Worm (Caenorhabditis elegans): ENCODE measurements around the gene F27B3.6.

The F27B3.6 gene

DNA sequence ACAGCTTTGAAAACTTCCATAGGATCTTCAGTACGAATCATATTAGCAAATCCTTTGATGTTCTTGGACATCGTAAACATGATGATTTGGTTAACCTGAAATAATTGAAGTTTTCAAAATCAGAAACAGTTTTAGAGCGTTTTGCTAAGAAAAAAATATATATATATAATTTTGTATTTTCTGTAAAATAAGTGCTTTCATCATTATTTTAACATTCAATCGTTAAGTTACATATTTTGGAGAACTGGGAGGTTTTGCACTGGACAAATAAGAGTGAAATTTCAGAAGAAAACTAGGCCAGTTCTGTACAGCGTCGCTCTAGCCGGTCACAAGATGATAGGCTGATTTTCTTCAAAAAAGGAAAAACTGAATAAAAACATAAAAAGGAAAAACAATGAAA, at the start of gene F27B3.6:
F27B3.6 (minus strand) TSS at position 101 of the 400 bp plus-strand sequence.
- TF ChIP-seq flt-1 (GFP tag; IDR thresholded peaks at IDR 0.05) (no peak), pes-1 (GFP tag; IDR thresholded peaks at IDR 0.05) (no peak), tbx-11 (GFP tag; IDR thresholded peaks at IDR 0.05) (no peak)

DNA sequence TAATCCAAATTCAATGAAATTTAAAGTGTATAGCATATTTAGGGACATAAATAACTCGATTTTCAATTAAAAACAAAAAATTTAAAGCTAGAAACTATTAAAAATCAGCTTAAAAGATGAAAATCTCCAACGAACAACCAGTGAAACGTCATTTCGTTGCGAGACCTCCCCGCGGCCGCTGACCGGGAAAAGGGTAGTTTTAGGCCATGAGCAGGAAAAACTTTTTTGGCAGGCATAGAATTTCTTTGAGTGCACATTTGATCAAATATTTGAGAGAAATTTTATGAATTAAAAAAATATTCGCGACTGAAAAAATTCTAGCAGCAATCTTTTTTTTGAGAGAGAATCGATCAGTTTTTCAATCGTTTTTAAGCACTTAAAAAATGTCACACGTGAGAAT, 46.9 kb upstream of the F27B3.6 start:
- TF ChIP-seq ceh-36 (tag; optimal IDR thresholded peaks at IDR 0.05) (no peak), sea-1 (GFP tag; conservative IDR thresholded peaks at IDR 0.05) (no peak), B0310.2 (tag; optimal IDR thresholded peaks at IDR 0.05) (no peak), flt-1 (GFP tag; IDR thresholded peaks at IDR 0.05) (no peak), ets-7 (tag; optimal IDR thresholded peaks at IDR 0.05) (no peak), F13C5.2 (tag; optimal IDR thresholded peaks at IDR 0.05) (no peak), hmg-4 (GFP tag; optimal IDR thresholded peaks at IDR 0.05) (no peak), hmbx-1 (tag; optimal IDR thresholded peaks at IDR 0.05) (no peak), aly-1 (tag; optimal IDR thresholded peaks at IDR 0.05) (no peak), tbx-11 (GFP tag; IDR thresholded peaks at IDR 0.05) (no peak), pes-1 (GFP tag; IDR thresholded peaks at IDR 0.05) (no peak), ama-1 (optimal IDR thresholded peaks at IDR 0.05) (no peak), tbx-37 (GFP tag; conservative IDR thresholded peaks at IDR 0.05) (no peak), scrt-1 (GFP tag; IDR thresholded peaks at IDR 0.05) (no peak), tra-4 (tag; optimal IDR thresholded peaks at IDR 0.05) (no peak), ceh-13 (GFP tag; optimal IDR thresholded peaks at IDR 0.05) (no peak)

DNA sequence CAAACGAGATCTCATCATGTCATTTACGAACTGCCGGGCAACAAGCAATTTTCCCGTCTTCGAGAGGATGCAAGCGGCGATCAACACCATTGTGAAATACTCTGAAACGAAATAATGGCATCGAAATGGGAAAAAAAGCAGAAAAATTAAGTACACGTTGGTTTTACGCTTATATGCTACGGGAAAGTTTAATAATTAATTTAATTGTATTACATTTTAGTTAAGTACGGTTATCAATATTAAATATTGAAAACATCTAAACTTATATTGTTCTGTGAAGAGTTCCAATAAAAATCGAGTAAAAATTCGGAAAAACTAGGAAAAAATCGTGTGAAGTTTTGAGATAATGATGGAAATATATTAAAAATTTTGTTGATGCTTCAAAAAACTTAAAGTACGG, 46.5 kb upstream of the F27B3.6 start, which contains the start of gene copd-1:
copd-1 (minus strand) TSS at position 101 of the 400 bp plus-strand sequence.
- no peak for TF ChIP-seq hmg-4 (GFP tag; optimal IDR thresholded peaks at IDR 0.05)
- no peak for TF ChIP-seq tbx-11 (GFP tag; IDR thresholded peaks at IDR 0.05)
- no peak for TF ChIP-seq flt-1 (GFP tag; IDR thresholded peaks at IDR 0.05)
- TF ChIP-seq F13C5.2 (tag; optimal IDR thresholded peaks at IDR 0.05), result no peak
- TF ChIP-seq tra-4 (tag; optimal IDR thresholded peaks at IDR 0.05), result no peak
- no peak for TF ChIP-seq hmbx-1 (tag; optimal IDR thresholded peaks at IDR 0.05)
- no peak for TF ChIP-seq pes-1 (GFP tag; IDR thresholded peaks at IDR 0.05)
- TF ChIP-seq B0310.2 (tag; optimal IDR thresholded peaks at IDR 0.05), result no peak
- TF ChIP-seq aly-1 (tag; optimal IDR thresholded peaks at IDR 0.05), result no peak
- no peak for TF ChIP-seq ets-7 (tag; optimal IDR thresholded peaks at IDR 0.05)
- TF ChIP-seq ceh-13 (GFP tag; optimal IDR thresholded peaks at IDR 0.05), result no peak
- no peak for TF ChIP-seq scrt-1 (GFP tag; IDR thresholded peaks at IDR 0.05)
- TF ChIP-seq ama-1 (optimal IDR thresholded peaks at IDR 0.05), result no peak
- no peak for TF ChIP-seq sea-1 (GFP tag; conservative IDR thresholded peaks at IDR 0.05)

DNA sequence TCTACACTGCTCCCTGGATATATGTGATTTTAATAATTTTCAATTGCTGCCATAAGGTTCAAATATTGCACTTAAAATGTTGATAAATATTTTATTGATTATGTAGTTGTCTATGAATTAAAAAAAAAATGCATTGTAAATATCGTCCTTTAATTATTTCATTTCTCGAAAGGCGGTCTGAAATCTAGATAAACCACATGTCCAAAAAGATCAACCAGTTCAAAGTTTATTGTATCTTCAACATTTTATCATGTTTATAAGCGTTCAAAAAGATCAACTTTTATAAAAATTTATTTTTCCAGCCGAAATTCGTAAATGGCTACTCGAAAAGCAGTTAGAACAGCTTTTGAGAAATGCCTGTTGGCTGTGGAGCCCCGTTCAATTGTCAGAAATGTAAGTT, 41.5 kb upstream of the F27B3.6 start, which contains the start of gene C13B9.2:
C13B9.2 (plus strand) TSS at position 301 of the 400 bp plus-strand sequence.
- TF ChIP-seq tbx-11 (GFP tag; IDR thresholded peaks at IDR 0.05), result no peak
- no peak for TF ChIP-seq hmbx-1 (tag; optimal IDR thresholded peaks at IDR 0.05)
- TF ChIP-seq sea-1 (GFP tag; conservative IDR thresholded peaks at IDR 0.05), result no peak
- TF ChIP-seq ceh-13 (GFP tag; optimal IDR thresholded peaks at IDR 0.05), result no peak
- TF ChIP-seq B0310.2 (tag; optimal IDR thresholded peaks at IDR 0.05), result no peak
- no peak for TF ChIP-seq tra-4 (tag; optimal IDR thresholded peaks at IDR 0.05)
- TF ChIP-seq F13C5.2 (tag; optimal IDR thresholded peaks at IDR 0.05), result no peak
- TF ChIP-seq aly-1 (tag; optimal IDR thresholded peaks at IDR 0.05), result no peak
- no peak for TF ChIP-seq tbx-37 (GFP tag; conservative IDR thresholded peaks at IDR 0.05)
- no peak for TF ChIP-seq pes-1 (GFP tag; IDR thresholded peaks at IDR 0.05)
- TF ChIP-seq ama-1 (optimal IDR thresholded peaks at IDR 0.05), result no peak
- TF ChIP-seq scrt-1 (GFP tag; IDR thresholded peaks at IDR 0.05), result no peak

DNA sequence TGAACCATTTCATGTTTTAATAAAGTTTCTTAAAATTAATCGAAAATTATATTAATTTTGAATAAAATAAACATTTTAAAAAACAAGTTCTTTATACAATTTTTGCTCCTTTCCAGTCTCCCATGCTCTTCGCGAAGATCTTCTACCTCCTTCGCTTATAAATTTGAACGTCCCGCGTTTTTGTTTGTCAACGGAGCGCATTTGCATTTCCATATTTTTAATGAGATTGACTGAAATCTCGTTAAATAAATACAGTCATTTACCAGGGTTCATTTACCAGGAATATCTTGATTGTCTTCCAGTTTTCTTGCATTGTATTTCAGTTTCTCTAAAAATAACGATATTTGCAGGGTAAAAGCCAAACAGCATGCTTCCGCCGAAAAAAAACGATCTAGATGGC, 36.7 kb upstream of the F27B3.6 start, which contains the start of gene cmtr-2:
cmtr-2 (plus strand) TSS at position 351 of the 400 bp plus-strand sequence.
- TF ChIP-seq ceh-36 (tag; optimal IDR thresholded peaks at IDR 0.05), result no peak
- TF ChIP-seq F13C5.2 (tag; optimal IDR thresholded peaks at IDR 0.05), result peak; percentile 11

DNA sequence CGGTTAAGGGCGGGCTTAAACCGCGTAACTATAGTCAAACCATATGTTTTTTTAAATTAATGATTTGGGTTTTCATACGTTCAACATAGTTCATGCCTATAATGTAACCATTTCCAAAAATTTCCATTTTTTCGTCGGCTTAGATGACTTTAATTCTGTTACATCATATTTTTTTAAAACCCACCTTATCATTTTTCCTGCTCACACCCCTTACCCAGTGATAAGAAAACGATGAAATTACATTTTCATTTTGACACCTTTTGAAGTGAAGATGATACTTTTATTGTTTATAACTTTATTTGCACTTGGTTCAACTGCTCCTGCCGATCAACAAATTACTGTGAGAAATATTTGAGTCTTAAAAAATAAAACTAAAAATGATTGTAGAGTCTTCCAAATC, 33.9 kb upstream of the F27B3.6 start, which contains the start of gene ctsa-4.2:
ctsa-4.2 (plus strand) TSS at position 247 of the 400 bp plus-strand sequence.
- no peak for TF ChIP-seq tbx-11 (GFP tag; IDR thresholded peaks at IDR 0.05)
- TF ChIP-seq sea-1 (GFP tag; conservative IDR thresholded peaks at IDR 0.05), result no peak
- TF ChIP-seq hmbx-1 (tag; optimal IDR thresholded peaks at IDR 0.05), result no peak
- TF ChIP-seq flt-1 (GFP tag; IDR thresholded peaks at IDR 0.05), result no peak
- TF ChIP-seq hmg-4 (GFP tag; optimal IDR thresholded peaks at IDR 0.05), result no peak
- no peak for TF ChIP-seq tbx-37 (GFP tag; conservative IDR thresholded peaks at IDR 0.05)
- no peak for TF ChIP-seq ceh-36 (tag; optimal IDR thresholded peaks at IDR 0.05)
- no peak for TF ChIP-seq hnd-1 (tag; optimal IDR thresholded peaks at IDR 0.05)

DNA sequence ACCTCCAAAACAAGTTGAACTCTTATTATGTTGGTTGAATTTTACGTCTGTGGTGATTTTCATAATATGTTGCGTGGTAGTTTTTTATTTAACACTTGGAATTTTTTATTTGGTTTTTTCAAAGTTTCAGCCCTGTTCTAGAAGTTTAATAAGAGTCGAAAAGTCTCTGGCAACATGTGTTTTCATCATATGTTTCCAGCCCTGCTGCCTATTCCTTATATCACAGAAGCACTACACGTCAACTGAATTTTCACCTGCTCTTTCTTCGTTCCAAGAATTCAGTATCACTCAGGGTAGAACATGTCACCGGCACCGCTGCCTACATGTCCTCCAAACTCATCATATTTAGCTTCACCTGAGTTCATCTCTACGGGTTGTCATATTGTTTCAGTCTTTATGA, 32.1 kb upstream of the F27B3.6 start, which contains the start of gene srh-40:
srh-40 (plus strand) TSS at position 301 of the 400 bp plus-strand sequence.
- TF ChIP-seq tra-4 (tag; optimal IDR thresholded peaks at IDR 0.05), result no peak
- TF ChIP-seq flt-1 (GFP tag; IDR thresholded peaks at IDR 0.05), result no peak
- no peak for TF ChIP-seq pes-1 (GFP tag; IDR thresholded peaks at IDR 0.05)
- TF ChIP-seq sea-1 (GFP tag; conservative IDR thresholded peaks at IDR 0.05), result no peak
- no peak for TF ChIP-seq hmg-4 (GFP tag; optimal IDR thresholded peaks at IDR 0.05)
- TF ChIP-seq aly-1 (tag; optimal IDR thresholded peaks at IDR 0.05), result no peak
- no peak for TF ChIP-seq F13C5.2 (tag; optimal IDR thresholded peaks at IDR 0.05)
- TF ChIP-seq hmbx-1 (tag; optimal IDR thresholded peaks at IDR 0.05), result no peak
- TF ChIP-seq ets-7 (tag; optimal IDR thresholded peaks at IDR 0.05), result no peak
- no peak for TF ChIP-seq B0310.2 (tag; optimal IDR thresholded peaks at IDR 0.05)
- no peak for TF ChIP-seq ceh-13 (GFP tag; optimal IDR thresholded peaks at IDR 0.05)
- no peak for TF ChIP-seq ama-1 (optimal IDR thresholded peaks at IDR 0.05)
- no peak for TF ChIP-seq tbx-11 (GFP tag; IDR thresholded peaks at IDR 0.05)
- TF ChIP-seq ceh-36 (tag; optimal IDR thresholded peaks at IDR 0.05), result no peak

DNA sequence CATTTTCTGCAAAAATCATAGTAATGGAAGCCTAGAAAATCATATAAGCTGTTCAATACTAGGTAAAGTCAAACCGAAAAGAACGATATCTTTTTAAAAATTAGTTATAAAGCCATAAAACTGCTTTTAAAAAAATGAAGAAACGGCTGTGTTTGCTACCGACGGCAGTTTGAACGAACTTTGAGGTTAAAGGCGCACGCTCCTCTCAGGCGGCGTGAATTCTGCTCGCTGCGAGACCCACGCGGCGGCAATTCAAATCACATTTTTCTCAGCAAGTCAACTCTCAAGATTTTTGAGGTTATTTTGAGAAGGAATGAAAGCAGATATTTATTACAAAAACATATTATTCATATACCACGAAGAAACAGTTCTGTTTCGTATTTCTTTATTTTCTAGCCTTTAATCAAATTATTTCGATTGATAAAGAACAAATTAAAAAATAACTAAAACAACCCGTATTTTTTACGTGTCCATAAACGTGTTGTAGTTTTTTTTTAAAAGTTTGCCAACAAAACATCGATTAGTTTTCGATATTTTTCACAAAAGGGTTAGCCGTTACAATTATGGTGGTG, 29.8 kb upstream of the F27B3.6 start, which contains the start of the genes mdh-2 and F20H11.4:
mdh-2 (minus strand) TSS at position 6 of the 572 bp plus-strand sequence.
F20H11.4 (plus strand) TSS at position 522 of the 572 bp plus-strand sequence.
- TF ChIP-seq hmg-4 (GFP tag; optimal IDR thresholded peaks at IDR 0.05), result no peak
- no peak for TF ChIP-seq flt-1 (GFP tag; IDR thresholded peaks at IDR 0.05)
- no peak for TF ChIP-seq ceh-36 (tag; optimal IDR thresholded peaks at IDR 0.05)

Data from whole organism, early embryonic.